Fruit fly (Drosophila melanogaster): ENCODE measurements around the gene Esyt2.
A peak's percentile ranks its signal among the peaks of the same experiment; 100 is the strongest.

DNA sequence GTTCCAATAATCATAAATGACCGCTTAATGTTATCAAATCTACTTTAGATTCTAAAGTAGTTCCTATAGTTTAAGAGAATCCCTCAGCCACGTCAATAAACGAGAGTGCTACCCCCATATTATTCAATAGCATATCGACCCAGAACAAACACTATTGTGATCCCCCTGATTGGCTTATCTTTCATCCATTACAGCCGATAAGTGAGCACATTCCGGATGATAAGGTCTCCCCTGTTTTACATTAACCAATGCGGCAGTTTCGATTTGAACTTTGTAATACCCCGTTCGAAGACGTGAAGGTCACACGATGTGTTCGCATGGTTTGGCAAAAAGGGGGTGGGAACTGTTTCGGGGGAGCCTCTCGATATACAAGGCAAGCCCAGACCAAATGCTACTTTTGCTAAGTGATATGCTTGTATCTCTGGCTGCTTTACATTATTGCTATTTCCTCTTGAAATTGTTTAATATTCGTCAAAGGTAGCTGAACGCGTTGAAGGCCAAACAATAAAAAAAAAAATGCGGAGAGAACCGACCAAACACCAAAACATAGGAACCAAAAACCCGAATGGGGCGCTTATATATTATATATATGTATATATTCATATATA lies 19.8 kb downstream of the Esyt2 start:
- TF ChIP-seq CG7101 (tag; optimal IDR thresholded peaks at IDR 0.05), result no peak
- TF ChIP-seq CG7045 (GFP tag; optimal IDR thresholded peaks at IDR 0.05), result no peak
- no peak for TF ChIP-seq Mnt (GFP tag; optimal IDR thresholded peaks at IDR 0.05)
- TF ChIP-seq tj (GFP tag; optimal IDR thresholded peaks at IDR 0.05), result no peak
- no peak for TF ChIP-seq pad (GFP tag; optimal IDR thresholded peaks at IDR 0.05)
- no peak for TF ChIP-seq Crg-1 (GFP tag; optimal IDR thresholded peaks at IDR 0.05)
- no peak for TF ChIP-seq CG1620 (GFP tag; optimal IDR thresholded peaks at IDR 0.05)
- TF ChIP-seq kay (GFP tag; ENCODE audit: borderline replicate concordance), result peak; percentile 56
- no peak for TF ChIP-seq CG33017 (tag; optimal IDR thresholded peaks at IDR 0.05)
- TF ChIP-seq Clk (GFP tag; optimal IDR thresholded peaks at IDR 0.05), result no peak
- TF ChIP-seq CG12768 (GFP tag; optimal IDR thresholded peaks at IDR 0.05), result no peak
- TF ChIP-seq CG5204 (GFP tag; optimal IDR thresholded peaks at IDR 0.05), result no peak
- TF ChIP-seq Hr96 (GFP tag; optimal IDR thresholded peaks at IDR 0.05), result no peak
